Worm (Caenorhabditis elegans) whole organism, young adult: ENCODE results near the gene F53F4.12.

Experiments
- C06A6.2 ChIP-seq: fragments of 200-800 bp; sonication (Bioruptor generic); conservative IDR thresholded peaks from 2 replicates; pipeline ENCODE4 v1.3.6; 2022; ENCODE audit warnings: missing genetic modification characterization, missing compliant biosample characterization
- Y53F4B.3 ChIP-seq: fragments of 200-800 bp; sonication (Bioruptor generic); IDR thresholded peaks from 2 replicates; pipeline ENCODE4 v1.3.6; 2022; ENCODE audit warnings: missing genetic modification reagents, missing genetic modification characterization, missing compliant biosample characterization
- Y95B8A.8 ChIP-seq: fragments of 200-800 bp; sonication (Bioruptor generic); IDR thresholded peaks from 2 replicates; pipeline ENCODE4 v1.3.6; 2022; ENCODE audit warnings: missing genetic modification reagents, missing genetic modification characterization, missing compliant biosample characterization
- ama-1 ChIP-seq, 3 experiments: fragments of 150-350 bp in 1 of 3; sonication (generic microtip) in 2 of 3; optimal IDR thresholded peaks; 2 replicates each; lab custom pipeline; 2014 to 2018; ENCODE audit warnings: missing biosample characterization in 2 of 3, missing genetic modification characterization in 2 of 3, missing genetic modification reagents in 2 of 3
- attf-3 ChIP-seq: fragments of 200-800 bp; sonication (Bioruptor generic); conservative IDR thresholded peaks from 2 replicates; pipeline ENCODE4 v1.3.6; 2022; ENCODE audit warnings: missing genetic modification reagents, missing genetic modification characterization, missing compliant biosample characterization
- chd-7 ChIP-seq: sonication (generic microtip); optimal IDR thresholded peaks from 2 replicates; lab custom pipeline; 2016; ENCODE audit warnings: mild to moderate bottlenecking, missing genetic modification characterization, moderate library complexity, missing compliant biosample characterization
- egl-44 ChIP-seq: fragments of 200-800 bp; sonication (Bioruptor generic); IDR thresholded peaks from 2 replicates; pipeline ENCODE4 v1.3.6; 2022; ENCODE audit warnings: missing genetic modification reagents, missing genetic modification characterization, missing compliant biosample characterization
- him-1 ChIP-seq: sonication (generic microtip); optimal IDR thresholded peaks from 2 replicates; lab custom pipeline; 2016; ENCODE audit warnings: missing genotype, missing genetic modification reagents, missing genetic modification characterization, missing compliant biosample characterization
- mel-28 ChIP-seq: sonication (generic microtip); optimal IDR thresholded peaks from 2 replicates; lab custom pipeline; 2016; ENCODE audit warnings: borderline replicate concordance, mild to moderate bottlenecking, missing genetic modification characterization, missing compliant biosample characterization
- nhr-179 ChIP-seq: sonication (generic microtip); optimal IDR thresholded peaks from 2 replicates; lab custom pipeline; 2016; ENCODE audit warnings: mild to moderate bottlenecking, missing genetic modification characterization, missing compliant biosample characterization
- snpc-4 ChIP-seq, 5 experiments: fragments of 150-350 bp in 1 of 5; sonication (generic microtip) in 4 of 5; optimal IDR thresholded peaks; 2 replicates each; lab custom pipeline; 2014 to 2018; ENCODE audit warnings: missing genetic modification characterization in 5 of 5, missing biosample characterization in 3 of 5, antibody characterized with exemption in 2 of 5, mild to moderate bottlenecking in 2 of 5, missing compliant biosample characterization in 2 of 5, missing genotype in 2 of 5, moderate library complexity in 2 of 5, missing genetic modification reagents in 1 of 5
- unc-62 ChIP-seq: fragments of 150-350 bp; optimal IDR thresholded peaks from 2 replicates; lab custom pipeline; 2014; ENCODE audit warnings: missing biosample characterization, missing genetic modification reagents, missing genetic modification characterization
- ztf-26 ChIP-seq: sonication (generic microtip); optimal IDR thresholded peaks from 2 replicates; lab custom pipeline; 2017; ENCODE audit warnings: missing genetic modification characterization, missing compliant biosample characterization

- TF ChIP-seq snpc-4 (GFP tag; optimal IDR thresholded peaks at IDR 0.05; lab: Kevin White, UChicago) (no peak), snpc-4 (tag; optimal IDR thresholded peaks at IDR 0.05; lab: Kevin White, UChicago) (peak in 1 of 4 experiments; percentile 34), him-1 (tag; lab: Kevin White, UChicago) (peak; percentile 71), Y53F4B.3 (GFP tag; lab: Robert Waterston, UW) (no peak), C06A6.2 (GFP tag; lab: Robert Waterston, UW) (no peak), ztf-26 (tag; lab: Kevin White, UChicago) (no peak), nhr-179 (tag; lab: Kevin White, UChicago) (no peak), unc-62 (GFP tag; lab: Kevin White, UChicago) (no peak), Y95B8A.8 (GFP tag; lab: Robert Waterston, UW) (peak; percentile 73), ama-1 (optimal IDR thresholded peaks at IDR 0.05; lab: Kevin White, UChicago) (no peak), ama-1 (GFP tag; optimal IDR thresholded peaks at IDR 0.05; lab: Kevin White, UChicago) (no peak), chd-7 (tag; lab: Kevin White, UChicago) (peak; percentile 28), egl-44 (GFP tag; lab: Robert Waterston, UW) (no peak), attf-3 (GFP tag; lab: Robert Waterston, UW) (no peak), mel-28 (tag; lab: Kevin White, UChicago) (no peak)
Observed at ce11 chrV:13669170-13669569, 43.3 kb downstream of the F53F4.12 start.
